Worm (Caenorhabditis elegans): Measurements from ENCODE around the gene srb-1.

- TF ChIP-seq nhr-28 (tag; optimal IDR thresholded peaks at IDR 0.05) (no peak), nhr-76 (tag; optimal IDR thresholded peaks at IDR 0.05) (no peak), nhr-237 (tag; optimal IDR thresholded peaks at IDR 0.05) (no peak), pha-4 (tag; optimal IDR thresholded peaks at IDR 0.05) (no peak), unc-39 (tag; optimal IDR thresholded peaks at IDR 0.05) (no peak), lsy-2 (tag; optimal IDR thresholded peaks at IDR 0.05) (no peak)
These were observed 778 bp upstream of the srb-1 start, which contains the start of gene C27D6.15 for ce11 chrII:5171610-5172009.

All from whole organism, mixed stage, embryonic.